Fruit fly (Drosophila melanogaster) whole organism, embryonic: Measurements from ENCODE around the gene vari.
A peak's percentile ranks its signal among the peaks of the same experiment; 100 is the strongest.

Experiments
- Bdp1 ChIP-seq: fragments of 200-800 bp; sonication (Bioruptor generic); optimal IDR thresholded peaks from 3 replicates; lab custom pipeline; 2016; ENCODE audit warnings: missing biosample characterization, missing genetic modification characterization
- BtbVII ChIP-seq: fragments of 200-800 bp; sonication (Bioruptor generic); optimal IDR thresholded peaks from 3 replicates; lab custom pipeline; 2017; ENCODE audit warnings: missing biosample characterization, mild to moderate bottlenecking, missing genetic modification characterization
- CG10267 ChIP-seq: fragments of 200-800 bp; sonication (Bioruptor generic); optimal IDR thresholded peaks from 2 replicates; lab custom pipeline; 2018; ENCODE audit warnings: missing biosample characterization, mild to moderate bottlenecking, missing genetic modification characterization, moderate library complexity
- CG10462 ChIP-seq: fragments of 200-800 bp; sonication (Bioruptor generic); optimal IDR thresholded peaks from 2 replicates; lab custom pipeline; 2016; ENCODE audit warnings: missing biosample characterization, missing genetic modification characterization
- CG11723 ChIP-seq: fragments of 200-800 bp; sonication (Bioruptor generic); optimal IDR thresholded peaks from 2 replicates; lab custom pipeline; 2017; ENCODE audit warnings: missing biosample characterization, mild to moderate bottlenecking, missing genetic modification characterization
- CG12104 ChIP-seq: fragments of 200-800 bp; sonication (Bioruptor generic); optimal IDR thresholded peaks from 3 replicates; lab custom pipeline; 2016; ENCODE audit warnings: missing biosample characterization, missing genetic modification characterization
- CG1233 ChIP-seq: fragments of 200-800 bp; sonication (Bioruptor generic); optimal IDR thresholded peaks from 4 replicates; lab custom pipeline; 2018; ENCODE audit warnings: missing biosample characterization, mild to moderate bottlenecking, missing genetic modification characterization
- CG14014 ChIP-seq: fragments of 200-800 bp; sonication (Bioruptor generic); IDR thresholded peaks from 2 replicates; pipeline ENCODE4 v1.3.6; 2022; ENCODE audit warnings: missing biosample characterization, missing genetic modification characterization
- CG14860 ChIP-seq: fragments of 200-800 bp; sonication (Bioruptor generic); IDR thresholded peaks from 3 replicates; pipeline ENCODE4 v1.3.6; 2022; ENCODE audit warnings: missing biosample characterization, missing genetic modification characterization; ENCODE audit not compliant: partially characterized antibody
- CG2116 ChIP-seq: fragments of 200-800 bp; sonication (Bioruptor generic); optimal IDR thresholded peaks from 3 replicates; lab custom pipeline; 2018; ENCODE audit warnings: missing biosample characterization, mild to moderate bottlenecking, missing genetic modification characterization
- CG2202 ChIP-seq: fragments of 200-800 bp; sonication (Bioruptor generic); optimal IDR thresholded peaks from 2 replicates; lab custom pipeline; 2018; ENCODE audit warnings: missing biosample characterization, mild to moderate bottlenecking, missing genetic modification characterization
- CG30020 ChIP-seq: fragments of 200-800 bp; optimal IDR thresholded peaks from 2 replicates; lab custom pipeline; 2019; ENCODE audit warnings: missing biosample characterization, mild to moderate bottlenecking, missing genetic modification characterization, moderate library complexity
- CG32772 ChIP-seq: fragments of 200-800 bp; sonication (Bioruptor generic); IDR thresholded peaks from 2 replicates; pipeline ENCODE4 v1.3.6; 2022; ENCODE audit warnings: missing biosample characterization, missing genetic modification characterization
- CG6254 ChIP-seq: fragments of 200-800 bp; sonication (Bioruptor generic); optimal IDR thresholded peaks from 3 replicates; lab custom pipeline; 2017; ENCODE audit warnings: mild to moderate bottlenecking, missing biosample characterization, missing genetic modification reagents, missing genetic modification characterization
- CG6813 ChIP-seq: fragments of 200-800 bp; sonication (Bioruptor generic); optimal IDR thresholded peaks from 2 replicates; lab custom pipeline; 2017; ENCODE audit warnings: missing biosample characterization, missing genetic modification characterization, mild to moderate bottlenecking, moderate library complexity, missing genetic modification reagents
- CG8924 ChIP-seq: fragments of 200-800 bp; optimal IDR thresholded peaks from 3 replicates; lab custom pipeline; 2019; ENCODE audit warnings: missing biosample characterization, mild to moderate bottlenecking, missing genetic modification characterization, moderate library complexity
- D19A ChIP-seq: fragments of 200-800 bp; optimal IDR thresholded peaks from 3 replicates; lab custom pipeline; 2019; ENCODE audit warnings: missing biosample characterization, mild to moderate bottlenecking, missing genetic modification characterization, moderate library complexity
- Deaf1 ChIP-seq: fragments of 200-800 bp; optimal IDR thresholded peaks from 3 replicates; lab custom pipeline; 2019; ENCODE audit warnings: missing biosample characterization, mild to moderate bottlenecking, missing genetic modification characterization, moderate library complexity
- Dfd ChIP-seq, 2 experiments: fragments of >200 bp; optimal IDR thresholded peaks; 2 replicates each; lab custom pipeline; 2017; ENCODE audit warnings: missing biosample characterization in 2 of 2, missing genetic modification characterization in 2 of 2
- Hey ChIP-seq: fragments of 200-800 bp; sonication (Bioruptor generic); optimal IDR thresholded peaks from 3 replicates; lab custom pipeline; 2018; ENCODE audit warnings: missing biosample characterization, mild to moderate bottlenecking, missing genetic modification characterization
- NK7.1 ChIP-seq: fragments of 200-800 bp; sonication (Bioruptor generic); optimal IDR thresholded peaks from 3 replicates; lab custom pipeline; 2016; ENCODE audit warnings: missing biosample characterization, missing genetic modification characterization
- Nf-YA ChIP-seq: fragments of 200-800 bp; sonication (Bioruptor generic); IDR thresholded peaks from 2 replicates; pipeline ENCODE4 v1.3.6; 2022; ENCODE audit warnings: missing biosample characterization, missing genetic modification characterization
- NfI ChIP-seq: fragments of 200-800 bp; sonication (Bioruptor generic); optimal IDR thresholded peaks from 3 replicates; lab custom pipeline; 2018; ENCODE audit warnings: missing biosample characterization, mild to moderate bottlenecking, missing genetic modification characterization, moderate library complexity
- Oaz ChIP-seq: fragments of 200-800 bp; sonication (Bioruptor generic); IDR thresholded peaks from 2 replicates; pipeline ENCODE4 v1.3.6; 2022; ENCODE audit warnings: missing biosample characterization, missing genetic modification characterization
- Poxn ChIP-seq: fragments of 200-800 bp; sonication (Bioruptor generic); IDR thresholded peaks from 2 replicates; pipeline ENCODE4 v1.3.6; 2022; ENCODE audit warnings: missing biosample characterization, missing genetic modification characterization
- Tbp ChIP-seq: fragments of >200 bp; optimal IDR thresholded peaks from 2 replicates; lab custom pipeline; 2018; ENCODE audit warnings: missing biosample characterization, missing genetic modification characterization
- Trl ChIP-seq, 3 experiments: fragments of >200 bp in 2 of 3; fragments of 200-800 bp in 1 of 3; sonication (Bioruptor generic) in 1 of 3; optimal IDR thresholded peaks; 2 replicates in 1 of 3; 3 replicates in 2 of 3; lab custom pipeline; 2016 to 2017; ENCODE audit warnings: missing biosample characterization in 1 of 3, missing genetic modification characterization in 1 of 3
- ac ChIP-seq: fragments of 200-800 bp; sonication (Bioruptor generic); optimal IDR thresholded peaks from 3 replicates; lab custom pipeline; 2017; ENCODE audit warnings: missing biosample characterization, mild to moderate bottlenecking, missing genetic modification characterization
- ara ChIP-seq: fragments of 200-800 bp; sonication (Bioruptor generic); IDR thresholded peaks from 2 replicates; pipeline ENCODE4 v1.3.6; 2022; ENCODE audit warnings: missing biosample characterization, missing genetic modification characterization
- cato ChIP-seq: fragments of 200-800 bp; sonication (Bioruptor generic); optimal IDR thresholded peaks from 2 replicates; lab custom pipeline; 2016; ENCODE audit warnings: missing biosample characterization, missing genetic modification characterization, borderline replicate concordance
- cwo ChIP-seq: fragments of 200-800 bp; sonication (Bioruptor generic); optimal IDR thresholded peaks from 3 replicates; lab custom pipeline; 2017; ENCODE audit warnings: missing biosample characterization, missing genetic modification characterization, mild to moderate bottlenecking, moderate library complexity, missing genetic modification reagents
- ems ChIP-seq: fragments of 200-800 bp; sonication (Bioruptor generic); optimal IDR thresholded peaks from 3 replicates; lab custom pipeline; 2016; ENCODE audit warnings: missing biosample characterization, missing genetic modification characterization
- exex ChIP-seq: fragments of 200-800 bp; sonication (Bioruptor generic); optimal IDR thresholded peaks from 4 replicates; lab custom pipeline; 2018; ENCODE audit warnings: missing biosample characterization, mild to moderate bottlenecking, missing genetic modification characterization, moderate library complexity
- gsb-n ChIP-seq: fragments of 200-800 bp; sonication (Bioruptor generic); optimal IDR thresholded peaks from 3 replicates; lab custom pipeline; 2018; ENCODE audit warnings: missing biosample characterization, mild to moderate bottlenecking, missing genetic modification characterization
- ind ChIP-seq: fragments of 200-800 bp; sonication (Bioruptor generic); optimal IDR thresholded peaks from 3 replicates; lab custom pipeline; 2016; ENCODE audit warnings: missing biosample characterization, missing genetic modification characterization
- jing ChIP-seq: fragments of 200-800 bp; sonication (Bioruptor generic); optimal IDR thresholded peaks from 2 replicates; lab custom pipeline; 2018; ENCODE audit warnings: missing biosample characterization, mild to moderate bottlenecking, missing genetic modification characterization
- maf-S ChIP-seq: fragments of 200-800 bp; sonication (Bioruptor generic); optimal IDR thresholded peaks from 2 replicates; lab custom pipeline; 2016; ENCODE audit warnings: missing biosample characterization, missing genetic modification characterization
- nerfin-1 ChIP-seq: fragments of 200-800 bp; sonication (Bioruptor generic); optimal IDR thresholded peaks from 3 replicates; lab custom pipeline; 2019; ENCODE audit warnings: missing biosample characterization, mild to moderate bottlenecking, missing genetic modification characterization, moderate library complexity
- nmo ChIP-seq: fragments of 200-800 bp; sonication (Bioruptor generic); optimal IDR thresholded peaks from 2 replicates; lab custom pipeline; 2018; ENCODE audit warnings: missing biosample characterization, mild to moderate bottlenecking, missing genetic modification characterization, moderate library complexity
- onecut ChIP-seq: fragments of 200-800 bp; sonication (Bioruptor generic); IDR thresholded peaks from 2 replicates; pipeline ENCODE4 v1.3.6; 2022; ENCODE audit warnings: missing biosample characterization, missing genetic modification characterization
- p53 ChIP-seq: fragments of 200-800 bp; sonication (Bioruptor generic); optimal IDR thresholded peaks from 2 replicates; lab custom pipeline; 2016; ENCODE audit warnings: missing biosample characterization, missing genetic modification characterization
- phol ChIP-seq: fragments of 200-800 bp; sonication (Bioruptor generic); optimal IDR thresholded peaks from 3 replicates; lab custom pipeline; 2018; ENCODE audit warnings: missing biosample characterization, mild to moderate bottlenecking, missing genetic modification characterization, moderate library complexity
- pnt ChIP-seq: fragments of 200-800 bp; sonication (Bioruptor generic); optimal IDR thresholded peaks from 3 replicates; lab custom pipeline; 2016; ENCODE audit warnings: missing biosample characterization, missing genetic modification characterization
- psq ChIP-seq: fragments of 200-800 bp; sonication (Bioruptor generic); optimal IDR thresholded peaks from 2 replicates; lab custom pipeline; 2017; ENCODE audit warnings: missing biosample characterization, missing genetic modification characterization
- ssp ChIP-seq: fragments of 200-800 bp; sonication (Bioruptor generic); IDR thresholded peaks from 2 replicates; pipeline ENCODE4 v1.3.6; 2022; ENCODE audit warnings: missing biosample characterization, missing genetic modification characterization
- twi ChIP-seq: fragments of 200-800 bp; optimal IDR thresholded peaks from 2 replicates; lab custom pipeline; 2019; ENCODE audit warnings: missing biosample characterization, mild to moderate bottlenecking, missing genetic modification characterization, moderate library complexity
- vfl ChIP-seq: fragments of 200-800 bp; sonication (Bioruptor generic); optimal IDR thresholded peaks from 2 replicates; lab custom pipeline; 2016; ENCODE audit warnings: missing biosample characterization, missing genetic modification characterization
- zen2 ChIP-seq: fragments of 200-800 bp; sonication (Bioruptor generic); IDR thresholded peaks from 3 replicates; pipeline ENCODE4 v1.3.6; 2022; ENCODE audit warnings: missing biosample characterization, missing genetic modification characterization; ENCODE audit not compliant: partially characterized antibody

The vari gene

DNA sequence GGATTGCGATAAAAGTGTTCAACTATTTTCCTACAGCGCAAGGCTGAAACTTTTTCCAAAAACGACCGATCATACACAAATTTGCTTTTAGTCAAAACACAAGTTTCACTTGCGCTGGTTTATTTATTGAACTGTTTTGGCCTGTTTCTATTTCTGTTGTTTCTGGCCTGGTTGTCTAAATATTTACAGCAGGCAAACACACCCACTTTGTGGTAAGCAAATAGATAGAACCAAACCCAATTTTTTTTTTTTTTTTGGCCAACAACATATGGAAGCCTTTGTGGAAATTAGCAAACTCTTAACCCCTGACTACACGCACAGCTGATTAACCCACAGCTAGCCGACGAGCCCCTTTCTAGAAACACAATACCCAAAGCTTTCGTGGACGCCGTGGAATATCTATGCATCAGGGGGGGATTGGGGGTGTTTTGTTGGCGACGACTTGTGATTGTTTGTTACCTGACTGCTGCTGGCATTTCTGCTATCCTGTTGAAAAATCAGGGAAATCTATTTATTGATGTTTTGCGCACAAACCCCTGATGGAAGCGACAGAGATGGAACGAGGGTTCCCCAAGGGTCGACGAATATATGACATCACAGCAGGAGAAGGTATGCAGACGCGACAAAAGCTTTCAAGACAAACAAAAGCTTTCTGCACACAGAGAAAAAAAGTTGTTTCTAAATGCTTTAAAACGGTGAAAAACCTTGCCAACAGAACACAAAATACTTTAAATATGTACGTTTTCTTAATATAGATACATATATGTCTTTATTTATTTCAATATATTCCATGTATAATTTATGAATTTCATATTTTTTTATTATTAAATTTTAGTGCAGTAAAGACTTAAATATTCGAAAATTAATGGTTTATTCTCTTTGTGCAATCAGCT lies 11.0 kb upstream of the vari start (continued):
- TF ChIP-seq pnt (GFP tag; lab: Kevin White, UChicago) (no peak), psq (GFP tag; lab: Kevin White, UChicago) (no peak), Tbp (GFP tag; lab: Kevin White, UChicago) (no peak), gsb-n (tag; lab: Kevin White, UChicago) (no peak), CG2202 (tag; lab: Kevin White, UChicago) (no peak), Poxn (GFP tag; lab: Robert Waterston, UW) (no peak), phol (tag; lab: Kevin White, UChicago) (peak; percentile 44), zen2 (GFP tag; lab: Robert Waterston, UW) (no peak), CG6254 (GFP tag; lab: Kevin White, UChicago) (no peak), nmo (GFP tag; lab: Kevin White, UChicago) (peak; percentile 29), Oaz (GFP tag; lab: Robert Waterston, UW) (0 out of 2 replicates have a peak, but pooled peaks have one; percentile 36), nerfin-1 (tag; lab: Kevin White, UChicago) (no peak), CG10462 (GFP tag; lab: Kevin White, UChicago) (no peak), Dfd (GFP tag; optimal IDR thresholded peaks at IDR 0.05; lab: Kevin White, UChicago) (no peak), Nf-YA (no peak), CG8924 (tag; lab: Kevin White, UChicago) (peak; percentile 50), Deaf1 (tag; lab: Kevin White, UChicago) (peak; percentile 63), ind (GFP tag; lab: Kevin White, UChicago) (peak; percentile 34), CG14014 (GFP tag; lab: Robert Waterston, UW) (peak; percentile 52), cwo (GFP tag; lab: Kevin White, UChicago) (peak; percentile 52), twi (tag; lab: Kevin White, UChicago) (no peak), CG32772 (GFP tag; lab: Robert Waterston, UW) (peak; percentile 45; the same call in 1 of the 2 replicates), ems (no peak), CG30020 (tag; lab: Kevin White, UChicago) (no peak), ara (GFP tag; lab: Robert Waterston, UW) (no peak), ssp (GFP tag; lab: Robert Waterston, UW) (no peak), maf-S (GFP tag; lab: Kevin White, UChicago) (no peak), jing (GFP tag; lab: Kevin White, UChicago) (no peak), CG6813 (GFP tag; lab: Kevin White, UChicago) (peak; percentile 73), ac (GFP tag; lab: Kevin White, UChicago) (no peak), NfI (GFP tag; lab: Kevin White, UChicago) (peak; percentile 43), NK7.1 (peak; percentile 30), Hey (tag; lab: Kevin White, UChicago) (peak; percentile 25), Trl (optimal IDR thresholded peaks at IDR 0.05; lab: Kevin White, UChicago) (peak in 1 of 2 experiments; percentile 50), Trl (GFP tag; optimal IDR thresholded peaks at IDR 0.05; lab: Kevin White, UChicago) (peak; percentile 46), exex (tag; lab: Kevin White, UChicago) (peak; percentile 16), vfl (GFP tag; lab: Kevin White, UChicago) (no peak), cato (GFP tag; lab: Kevin White, UChicago) (no peak), Bdp1 (GFP tag; lab: Kevin White, UChicago) (no peak), CG10267 (tag; lab: Kevin White, UChicago) (peak; percentile 43), BtbVII (peak; percentile 64), onecut (GFP tag; lab: Robert Waterston, UW) (peak; percentile 95), CG2116 (no peak), CG14860 (GFP tag; lab: Robert Waterston, UW) (no peak), CG11723 (GFP tag; lab: Kevin White, UChicago) (no peak), D19A (tag; lab: Kevin White, UChicago) (peak; percentile 43), CG12104 (GFP tag; lab: Kevin White, UChicago) (peak; percentile 46), p53 (GFP tag; lab: Kevin White, UChicago) (no peak), CG1233 (GFP tag; lab: Kevin White, UChicago) (peak; percentile 51)
